Fruit fly (Drosophila melanogaster): Measurements from ENCODE around the gene CG32579.
A peak's percentile ranks its signal among the peaks of the same experiment; 100 is the strongest.

CG32579 gene

DNA sequence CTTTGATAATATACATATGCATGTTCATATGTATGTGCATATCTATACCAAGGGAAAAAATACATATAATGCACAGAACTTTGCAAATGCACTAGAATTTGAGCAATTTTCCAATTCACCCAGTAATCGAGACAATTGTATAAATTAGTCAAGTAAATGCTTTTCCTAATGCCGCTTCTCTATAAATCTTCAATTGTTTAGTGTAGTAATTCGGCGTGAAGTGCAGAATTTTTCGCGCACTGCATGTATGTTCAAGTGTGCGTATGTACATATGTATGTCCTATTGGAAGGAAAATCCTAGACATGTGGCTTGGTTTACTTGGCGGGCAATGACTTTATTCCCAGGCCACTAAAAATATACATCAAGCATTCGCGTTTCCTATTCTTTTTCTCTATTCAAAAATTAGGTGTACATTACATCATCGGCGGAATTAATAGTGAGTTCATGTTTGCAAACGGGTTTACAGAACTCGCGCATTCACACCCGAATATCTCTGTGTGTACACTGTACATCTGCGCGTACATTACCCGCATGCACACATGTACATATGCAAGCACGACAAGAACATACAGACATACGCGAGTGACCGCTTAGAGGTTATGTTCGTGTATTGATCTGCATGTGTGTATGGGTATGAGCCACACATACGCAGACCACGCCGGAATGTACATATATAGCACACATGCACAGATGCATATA, 4.1 kb upstream of the CG32579 start (continued):
- no peak for TF ChIP-seq stc (GFP tag; IDR thresholded peaks at IDR 0.05)
- no peak for TF ChIP-seq Hsf (GFP tag; optimal IDR thresholded peaks at IDR 0.05)
- TF ChIP-seq insv (GFP tag; optimal IDR thresholded peaks at IDR 0.05) = peak in 1 of 2 experiments; percentile 83
- TF ChIP-seq Gsc (GFP tag; IDR thresholded peaks at IDR 0.05) = no peak
- TF ChIP-seq CG2199 (GFP tag; IDR thresholded peaks at IDR 0.05) = peak; percentile 80; the same call in 2 of the 3 replicates
- TF ChIP-seq gsb-n (tag; optimal IDR thresholded peaks at IDR 0.05) = no peak
- no peak for TF ChIP-seq E2f1 (GFP tag; IDR thresholded peaks at IDR 0.05)
- TF ChIP-seq CG12071 (GFP tag; optimal IDR thresholded peaks at IDR 0.05) = no peak
- TF ChIP-seq pb (GFP tag; optimal IDR thresholded peaks at IDR 0.05) = no peak
- no peak for TF ChIP-seq CG10147 (GFP tag; optimal IDR thresholded peaks at IDR 0.05)
- TF ChIP-seq knrl (GFP tag; IDR thresholded peaks at IDR 0.05; ENCODE audit: partially characterized antibody) = peak; percentile 29; the same call in 1 of the 3 replicates
- no peak for TF ChIP-seq CG13775 (GFP tag; optimal IDR thresholded peaks at IDR 0.05)
- peak; percentile 88 for TF ChIP-seq CG15479 (GFP tag; optimal IDR thresholded peaks at IDR 0.05)
- no peak for TF ChIP-seq toy (GFP tag; IDR thresholded peaks at IDR 0.05)
- TF ChIP-seq NC2β (GFP tag; optimal IDR thresholded peaks at IDR 0.05) = no peak
- TF ChIP-seq Fer3 (tag; optimal IDR thresholded peaks at IDR 0.05) = no peak
- TF ChIP-seq tna (GFP tag; IDR thresholded peaks at IDR 0.05; ENCODE audit: partially characterized antibody) = no peak
- TF ChIP-seq CG34224 (GFP tag; IDR thresholded peaks at IDR 0.05; ENCODE audit: partially characterized antibody) = no peak
- no peak for TF ChIP-seq CG10209 (GFP tag; optimal IDR thresholded peaks at IDR 0.05)
- no peak for TF ChIP-seq Dad (GFP tag; optimal IDR thresholded peaks at IDR 0.05)
- no peak for TF ChIP-seq stwl (tag; optimal IDR thresholded peaks at IDR 0.05)
- TF ChIP-seq CkIIα-i1 (GFP tag; IDR thresholded peaks at IDR 0.05) = no peak
- peak; percentile 17 for TF ChIP-seq CG4328 (GFP tag; optimal IDR thresholded peaks at IDR 0.05)
- no peak for TF ChIP-seq CG17328 (GFP tag; IDR thresholded peaks at IDR 0.05)
- TF ChIP-seq PHDP (tag; optimal IDR thresholded peaks at IDR 0.05) = no peak
- no peak for TF ChIP-seq CG9609 (GFP tag; optimal IDR thresholded peaks at IDR 0.05)
- TF ChIP-seq CG16863 (GFP tag; optimal IDR thresholded peaks at IDR 0.05) = no peak
- TF ChIP-seq Dll (GFP tag; IDR thresholded peaks at IDR 0.05; ENCODE audit: partially characterized antibody) = no peak
- TF ChIP-seq kah (GFP tag; optimal IDR thresholded peaks at IDR 0.05) = no peak
- TF ChIP-seq Drgx (GFP tag; IDR thresholded peaks at IDR 0.05) = peak; percentile 73
- TF ChIP-seq ro (GFP tag; IDR thresholded peaks at IDR 0.05) = no peak
- TF ChIP-seq CG6683 (GFP tag; optimal IDR thresholded peaks at IDR 0.05) = no peak
- TF ChIP-seq sqz (GFP tag; optimal IDR thresholded peaks at IDR 0.05) = no peak
- TF ChIP-seq Dref (GFP tag; IDR thresholded peaks at IDR 0.05) = no peak
- no peak for TF ChIP-seq CG30431 (GFP tag; optimal IDR thresholded peaks at IDR 0.05)
- TF ChIP-seq hkb (optimal IDR thresholded peaks at IDR 0.05) = no peak
- no peak; the same call in 1 of the 2 replicates for TF ChIP-seq hkb (GFP tag; IDR thresholded peaks at IDR 0.05)
- no peak for TF ChIP-seq CG9932 (GFP tag; IDR thresholded peaks at IDR 0.05)
- peak; percentile 38 for TF ChIP-seq corto (GFP tag; optimal IDR thresholded peaks at IDR 0.05)
- peak; percentile 66 for TF ChIP-seq CG34376 (GFP tag; optimal IDR thresholded peaks at IDR 0.05)
- peak; percentile 1 for TF ChIP-seq CG30403 (GFP tag; optimal IDR thresholded peaks at IDR 0.05)
- TF ChIP-seq Max (GFP tag; optimal IDR thresholded peaks at IDR 0.05) = no peak
- TF ChIP-seq oc (tag; optimal IDR thresholded peaks at IDR 0.05) = no peak
- TF ChIP-seq CG4730 (GFP tag; IDR thresholded peaks at IDR 0.05) = no peak
- TF ChIP-seq vfl (GFP tag; optimal IDR thresholded peaks at IDR 0.05) = no peak
- TF ChIP-seq CG14050 (GFP tag; IDR thresholded peaks at IDR 0.05) = no peak
- no peak for TF ChIP-seq GATAe (GFP tag; conservative IDR thresholded peaks at IDR 0.05)
- TF ChIP-seq CG10543 (GFP tag; optimal IDR thresholded peaks at IDR 0.05) = peak; percentile 65
- TF ChIP-seq CG12219 (GFP tag; optimal IDR thresholded peaks at IDR 0.05) = no peak
- TF ChIP-seq tap (tag; optimal IDR thresholded peaks at IDR 0.05) = no peak
- TF ChIP-seq sens (GFP tag) = peak; percentile 69
